Worm (Caenorhabditis elegans) whole organism, L4 larva: ENCODE measurements around the gene Y62H9A.1.

Source experiments
- arid-1 ChIP-seq: fragments of 200-800 bp; sonication (Bioruptor generic); conservative IDR thresholded peaks from 2 replicates; pipeline ENCODE4 v1.3.6; 2022; ENCODE audit warnings: missing genetic modification reagents, missing genetic modification characterization, missing compliant biosample characterization
- nhr-77 ChIP-seq: fragments of 150-350 bp; optimal IDR thresholded peaks from 2 replicates; lab custom pipeline; 2014; ENCODE audit warnings: missing biosample characterization, missing genetic modification characterization
- tra-1 ChIP-seq: fragments of 200-800 bp; sonication (Bioruptor generic); IDR thresholded peaks from 2 replicates; pipeline ENCODE4 v1.3.6; 2022; ENCODE audit warnings: missing genetic modification reagents, missing genetic modification characterization, missing compliant biosample characterization
- vab-7 ChIP-seq: fragments of 200-800 bp; sonication (Bioruptor generic); IDR thresholded peaks from 2 replicates; pipeline ENCODE4 v1.3.6; 2022; ENCODE audit warnings: missing genetic modification reagents, missing genetic modification characterization, missing compliant biosample characterization

- TF ChIP-seq nhr-77 (tag; lab: Kevin White, UChicago) (no peak), tra-1 (no peak), vab-7 (GFP tag; lab: Robert Waterston, UW) (no peak), arid-1 (GFP tag; lab: Robert Waterston, UW) (no peak)
Measured at ce11 chrX:11848618-11849017, 26.7 kb upstream of the Y62H9A.1 start, which contains the start of gene F54F7.9.
